Worm (Caenorhabditis elegans) whole organism, midembryonic: ENCODE data around the gene rfth-1.
A peak's percentile ranks its signal among the peaks of the same experiment; 100 is the strongest.

Experiments
- T22C8.4 ChIP-seq: fragments of 200-800 bp; sonication (Bioruptor generic); IDR thresholded peaks from 2 replicates; pipeline ENCODE4 v1.3.6; 2022; ENCODE audit warnings: missing genetic modification characterization, missing compliant biosample characterization
- cog-1 ChIP-seq: sonication (generic microtip); optimal IDR thresholded peaks from 2 replicates; lab custom pipeline; 2016; ENCODE audit warnings: missing genetic modification characterization, missing compliant biosample characterization
- flt-1 ChIP-seq: fragments of 200-800 bp; sonication (Bioruptor generic); IDR thresholded peaks from 2 replicates; pipeline ENCODE4 v1.3.6; 2022; ENCODE audit warnings: missing genetic modification characterization, missing compliant biosample characterization
- klf-2 ChIP-seq: fragments of 200-800 bp; sonication (Bioruptor generic); conservative IDR thresholded peaks from 2 replicates; pipeline ENCODE4 v1.3.6; 2022; ENCODE audit warnings: missing genetic modification reagents, missing genetic modification characterization, missing compliant biosample characterization
- med-1 ChIP-seq: sonication (generic microtip); optimal IDR thresholded peaks from 2 replicates; lab custom pipeline; 2017; ENCODE audit warnings: missing genetic modification characterization, mild to moderate bottlenecking, missing compliant biosample characterization, antibody characterized with exemption, missing genetic modification reagents; ENCODE audit not compliant: insufficient read depth
- ref-1 ChIP-seq: fragments of 200-800 bp; sonication (Bioruptor generic); conservative IDR thresholded peaks from 2 replicates; pipeline ENCODE4 v1.3.6; 2022; ENCODE audit warnings: missing genetic modification reagents, missing genetic modification characterization, missing compliant biosample characterization
- tab-1 ChIP-seq: fragments of 200-800 bp; sonication (Bioruptor generic); IDR thresholded peaks from 2 replicates; pipeline ENCODE4 v1.3.6; 2022; ENCODE audit warnings: missing genetic modification characterization, missing compliant biosample characterization
- ztf-23 ChIP-seq: fragments of 200-800 bp; sonication (Bioruptor generic); IDR thresholded peaks from 2 replicates; pipeline ENCODE4 v1.3.6; 2022; ENCODE audit warnings: missing genetic modification reagents, missing genetic modification characterization, missing compliant biosample characterization
- ztf-29 ChIP-seq: fragments of 200-800 bp; sonication (Bioruptor generic); IDR thresholded peaks from 2 replicates; pipeline ENCODE4 v1.3.6; 2022; ENCODE audit warnings: missing genetic modification reagents, missing genetic modification characterization, missing compliant biosample characterization

The rfth-1 gene

ce11 chrIV:4470885-4471772, 40.0 kb downstream of the rfth-1 start:
- TF ChIP-seq med-1: no peak
- no peak for TF ChIP-seq ztf-29 (GFP tag; lab: Robert Waterston, UW)
- no peak for TF ChIP-seq cog-1
- TF ChIP-seq ztf-23 (GFP tag; lab: Robert Waterston, UW): no peak
- TF ChIP-seq ref-1: no peak
- no peak for TF ChIP-seq flt-1 (GFP tag; lab: Robert Waterston, UW)
- TF ChIP-seq T22C8.4 (GFP tag; lab: Robert Waterston, UW): no peak
- TF ChIP-seq tab-1 (GFP tag; lab: Robert Waterston, UW): no peak
- no peak for TF ChIP-seq klf-2 (GFP tag; lab: Robert Waterston, UW)

ce11 chrIV:4469770-4470709, 41.1 kb downstream of the rfth-1 start:
- TF ChIP-seq ref-1 (no peak; the same call in 1 of the 2 replicates), tab-1 (GFP tag; lab: Robert Waterston, UW) (peak; percentile 63; the same call in 1 of the 2 replicates), flt-1 (GFP tag; lab: Robert Waterston, UW) (peak; percentile 28; the same call in 1 of the 2 replicates), ztf-23 (GFP tag; lab: Robert Waterston, UW) (no peak)

- TF ChIP-seq klf-2 (GFP tag; lab: Robert Waterston, UW) (no peak), tab-1 (GFP tag; lab: Robert Waterston, UW) (no peak), flt-1 (GFP tag; lab: Robert Waterston, UW) (no peak), T22C8.4 (GFP tag; lab: Robert Waterston, UW) (no peak), cog-1 (no peak), ztf-23 (GFP tag; lab: Robert Waterston, UW) (no peak), ztf-29 (GFP tag; lab: Robert Waterston, UW) (no peak), ref-1 (no peak), med-1 (no peak)
Measured at ce11 chrIV:4469055-4469454, 42.1 kb downstream of the rfth-1 start.

ce11 chrIV:4468046-4468727, 42.9 kb downstream of the rfth-1 start:
- no peak for TF ChIP-seq cog-1
- TF ChIP-seq ztf-29 (GFP tag; lab: Robert Waterston, UW): 0 out of 2 replicates have a peak, but pooled peaks have one; percentile 17
- TF ChIP-seq ztf-23 (GFP tag; lab: Robert Waterston, UW): no peak
- TF ChIP-seq tab-1 (GFP tag; lab: Robert Waterston, UW): no peak
- TF ChIP-seq T22C8.4 (GFP tag; lab: Robert Waterston, UW): no peak
- TF ChIP-seq flt-1 (GFP tag; lab: Robert Waterston, UW): no peak

DNA sequence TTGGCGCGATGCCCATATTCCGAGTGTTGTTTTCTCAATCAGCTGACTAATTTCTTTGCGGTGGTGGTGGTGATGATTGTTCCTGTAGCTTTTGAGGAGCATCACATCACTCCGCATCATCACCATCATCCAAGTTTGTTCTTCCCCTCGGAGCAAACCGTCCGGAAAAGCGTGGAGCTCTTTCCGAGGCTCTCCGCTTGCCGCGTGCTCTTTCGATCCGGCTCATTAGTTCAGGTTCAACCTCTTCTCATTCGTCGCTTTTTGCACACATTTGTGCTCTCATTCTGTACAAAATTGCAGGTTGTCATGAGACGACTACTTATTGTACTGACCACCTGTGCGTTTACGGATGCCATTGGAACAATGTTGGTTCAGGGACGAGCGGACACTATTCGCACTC, 45.9 kb downstream of the rfth-1 start, which contains the start of gene M01H9.5:
M01H9.5 (plus strand) TSS at position 301 of the 400 bp plus-strand sequence.
- TF ChIP-seq ref-1 (no peak), ztf-23 (GFP tag; lab: Robert Waterston, UW) (no peak), flt-1 (GFP tag; lab: Robert Waterston, UW) (no peak), cog-1 (no peak), ztf-29 (GFP tag; lab: Robert Waterston, UW) (no peak)

DNA sequence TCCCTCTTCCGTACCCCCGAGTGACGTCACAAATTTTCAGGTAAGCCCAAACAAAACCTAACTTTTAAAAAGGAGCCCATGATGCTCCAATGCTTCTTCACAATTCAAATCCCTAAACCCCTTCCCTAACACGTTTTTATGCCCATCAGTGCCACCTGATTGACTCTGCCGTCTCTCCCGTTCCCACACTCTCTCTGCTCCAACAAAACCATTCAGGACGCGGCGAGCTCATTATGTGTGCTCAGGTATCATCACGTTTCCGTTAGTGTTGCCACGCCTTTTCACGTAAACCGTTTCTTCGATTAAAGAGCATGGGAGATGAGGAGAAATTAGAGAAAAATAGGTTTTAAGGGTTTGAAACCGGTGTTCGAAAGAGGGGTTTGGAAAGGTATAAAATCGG, 48.0 kb downstream of the rfth-1 start, which contains the start of gene M01H9.2:
M01H9.2 (minus strand) TSS at position 101 of the 400 bp plus-strand sequence.
- TF ChIP-seq ztf-23 (GFP tag; lab: Robert Waterston, UW): no peak
- no peak for TF ChIP-seq flt-1 (GFP tag; lab: Robert Waterston, UW)
- TF ChIP-seq ref-1: no peak
- TF ChIP-seq ztf-29 (GFP tag; lab: Robert Waterston, UW): no peak
- no peak for TF ChIP-seq klf-2 (GFP tag; lab: Robert Waterston, UW)
- TF ChIP-seq cog-1: no peak

DNA sequence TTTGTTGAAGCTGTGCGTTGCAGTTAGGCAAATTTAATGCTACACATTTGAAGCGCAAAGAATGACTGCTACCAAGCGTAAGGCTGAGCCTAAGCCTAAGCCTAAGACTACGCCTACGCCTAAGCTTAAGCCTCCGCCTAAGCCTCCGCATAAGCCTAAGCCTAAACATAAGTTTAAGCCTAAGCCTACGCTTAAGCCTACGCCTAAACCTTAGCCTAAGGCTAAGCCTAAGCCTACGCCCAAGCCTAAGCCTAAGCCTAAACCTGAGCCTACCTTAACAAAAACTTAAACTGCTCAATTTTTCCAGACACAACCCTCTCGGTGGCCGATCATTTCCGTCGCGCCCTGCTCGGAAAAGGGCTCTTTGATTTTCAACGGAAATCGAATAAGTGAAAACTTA, 51.8 kb downstream of the rfth-1 start:
- TF ChIP-seq ref-1 (no peak), flt-1 (GFP tag; lab: Robert Waterston, UW) (no peak), tab-1 (GFP tag; lab: Robert Waterston, UW) (no peak), ztf-29 (GFP tag; lab: Robert Waterston, UW) (no peak), cog-1 (no peak), ztf-23 (GFP tag; lab: Robert Waterston, UW) (no peak), med-1 (no peak), klf-2 (GFP tag; lab: Robert Waterston, UW) (no peak), T22C8.4 (GFP tag; lab: Robert Waterston, UW) (no peak)
